Fruit fly (Drosophila melanogaster) Kc167 (cell line): Measurements from ENCODE around the gene Rbp1-like.

Experiments
- Myc ChIP-seq: fragments of >200 bp; optimal IDR thresholded peaks from 2 replicates; lab custom pipeline; 2017; ENCODE audit warnings: missing external identifiers
- Sin3A ChIP-seq: fragments of >200 bp; optimal IDR thresholded peaks from 2 replicates; lab custom pipeline; 2018; ENCODE audit warnings: missing external identifiers
- h ChIP-seq: fragments of >200 bp; optimal IDR thresholded peaks from 3 replicates; lab custom pipeline; 2018; ENCODE audit warnings: missing external identifiers
- insv ChIP-seq: fragments of >200 bp; optimal IDR thresholded peaks from 3 replicates; lab custom pipeline; 2018; ENCODE audit warnings: missing external identifiers
- psq ChIP-seq: fragments of >200 bp; optimal IDR thresholded peaks from 2 replicates; lab custom pipeline; 2017; ENCODE audit warnings: missing external identifiers
- ttk ChIP-seq: sonication (Bioruptor generic); optimal IDR thresholded peaks from 2 replicates; lab custom pipeline; 2017; ENCODE audit warnings: missing external identifiers

Gene Rbp1-like

dm6 chrX:13369438-13369837 lies 15.2 kb downstream of the Rbp1-like start:
- TF ChIP-seq insv (lab: Kevin White, UChicago), result no peak
- TF ChIP-seq ttk (lab: Kevin White, UChicago), result no peak
- no peak for TF ChIP-seq psq (lab: Kevin White, UChicago)
- TF ChIP-seq Myc, result no peak
- no peak for TF ChIP-seq h (lab: Kevin White, UChicago)
- TF ChIP-seq Sin3A (lab: Kevin White, UChicago), result no peak

- no peak for TF ChIP-seq ttk (lab: Kevin White, UChicago)
- TF ChIP-seq Sin3A (lab: Kevin White, UChicago), result no peak
- TF ChIP-seq insv (lab: Kevin White, UChicago), result no peak
- TF ChIP-seq Myc, result no peak
- no peak for TF ChIP-seq psq (lab: Kevin White, UChicago)
- no peak for TF ChIP-seq h (lab: Kevin White, UChicago)
Measured at dm6 chrX:13368149-13368548, 16.5 kb downstream of the Rbp1-like start, which contains the start of gene dmrt11E. TSS of gene dmrt11E (plus strand) at chrX:13368191.

DNA sequence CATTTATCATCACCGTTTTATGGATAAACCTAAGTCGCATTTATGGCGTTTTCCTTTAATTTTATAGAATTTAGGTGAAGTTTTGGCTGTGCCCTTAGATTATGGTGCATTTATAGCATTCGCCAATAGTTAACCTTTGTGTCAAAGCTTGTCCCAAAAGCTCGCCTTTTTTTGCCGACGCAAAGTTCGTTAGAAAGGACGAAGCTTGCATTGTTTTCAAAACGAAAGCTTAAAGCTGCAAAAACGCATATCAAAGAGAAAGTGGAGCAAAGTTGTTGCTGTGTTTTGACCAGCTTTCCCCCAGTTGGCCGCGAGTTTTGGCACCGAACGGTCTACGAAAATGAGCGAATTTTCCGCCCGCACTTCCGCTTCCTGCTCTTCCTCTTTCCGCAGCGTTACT lies 25.7 kb downstream of the Rbp1-like start, which contains the start of gene Syt12:
Syt12 (plus strand) TSS at position 301 of the 400 bp plus-strand sequence.
- TF ChIP-seq h (lab: Kevin White, UChicago) (no peak), psq (lab: Kevin White, UChicago) (no peak), Myc (no peak), Sin3A (lab: Kevin White, UChicago) (no peak), ttk (lab: Kevin White, UChicago) (no peak), insv (lab: Kevin White, UChicago) (no peak)

DNA sequence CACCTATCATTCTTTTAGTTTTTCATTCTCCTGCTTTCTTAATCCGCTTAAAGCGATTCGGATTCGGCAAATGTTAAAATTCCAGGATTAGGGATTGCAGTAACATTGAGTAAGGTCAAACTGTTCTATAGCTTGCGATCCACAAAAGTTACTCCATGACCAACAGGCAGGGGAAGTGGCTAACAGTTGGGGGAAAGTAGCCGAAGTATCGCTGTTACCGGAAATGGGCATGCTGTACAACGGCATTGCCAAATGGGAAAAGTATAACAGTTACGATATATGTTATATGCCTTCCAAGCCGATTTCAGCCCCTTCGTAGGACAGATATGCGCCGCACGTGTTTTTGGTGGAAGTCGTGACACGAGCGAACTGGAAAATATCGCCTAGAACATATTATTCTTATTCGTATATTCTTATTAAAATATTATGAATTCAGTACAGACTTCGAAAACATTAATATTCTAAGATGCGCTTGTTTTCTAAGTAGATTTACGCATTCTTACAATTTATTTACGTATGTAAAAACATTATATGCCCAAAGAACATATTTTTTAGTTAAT lies 26.4 kb downstream of the Rbp1-like start:
- TF ChIP-seq insv (lab: Kevin White, UChicago), result no peak
- TF ChIP-seq h (lab: Kevin White, UChicago), result no peak
- no peak for TF ChIP-seq ttk (lab: Kevin White, UChicago)
- no peak for TF ChIP-seq Myc
- no peak for TF ChIP-seq psq (lab: Kevin White, UChicago)
- no peak for TF ChIP-seq Sin3A (lab: Kevin White, UChicago)

- TF ChIP-seq Myc (no peak), ttk (lab: Kevin White, UChicago) (no peak)
Measured at dm6 chrX:13346998-13347397, 37.7 kb downstream of the Rbp1-like start.

DNA sequence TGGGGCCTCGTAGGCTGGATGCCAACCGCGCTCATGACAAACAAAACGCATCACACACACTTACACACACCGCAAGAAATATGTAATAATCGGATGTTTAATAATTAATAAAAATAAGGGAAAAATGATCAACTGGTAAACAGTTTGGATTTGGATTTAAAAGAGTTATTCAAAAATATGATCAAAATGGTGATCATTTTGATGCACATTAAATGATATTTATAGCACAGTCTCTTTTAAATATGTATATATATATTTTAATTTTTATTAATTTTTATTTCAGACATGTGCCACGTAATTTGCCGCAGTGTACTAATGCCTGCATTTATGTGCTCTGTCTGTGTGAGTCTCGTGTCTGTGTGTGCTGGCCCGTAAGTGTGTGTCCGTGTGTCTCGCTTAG lies 39.4 kb downstream of the Rbp1-like start:
- TF ChIP-seq psq (lab: Kevin White, UChicago), result no peak
- TF ChIP-seq ttk (lab: Kevin White, UChicago), result no peak
- no peak for TF ChIP-seq h (lab: Kevin White, UChicago)
- no peak for TF ChIP-seq Sin3A (lab: Kevin White, UChicago)
- TF ChIP-seq insv (lab: Kevin White, UChicago), result no peak
- TF ChIP-seq Myc, result no peak

DNA sequence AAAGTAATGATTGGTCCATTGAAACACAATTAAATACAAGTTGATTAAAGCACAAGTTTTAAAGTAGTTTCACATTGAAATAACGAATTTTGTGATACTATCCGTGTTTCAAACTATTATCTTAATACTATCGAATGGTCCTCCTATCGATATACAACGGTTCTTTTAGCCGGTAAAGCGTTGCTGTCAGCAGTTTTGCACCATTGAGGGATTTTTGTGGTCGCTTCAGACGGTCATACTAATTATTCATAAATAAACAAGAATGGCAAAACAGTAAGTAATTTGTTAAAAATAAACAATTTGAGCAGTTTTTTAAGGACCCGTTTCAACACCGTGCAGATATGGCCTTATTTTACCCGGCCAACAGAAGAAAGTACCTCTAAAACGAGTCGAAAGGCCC lies 46.6 kb downstream of the Rbp1-like start, which contains the start of gene CG15747:
CG15747 (plus strand) TSS at position 206 of the 400 bp plus-strand sequence.
- TF ChIP-seq ttk (lab: Kevin White, UChicago) (no peak), h (lab: Kevin White, UChicago) (no peak), psq (lab: Kevin White, UChicago) (no peak), Myc (no peak), insv (lab: Kevin White, UChicago) (no peak), Sin3A (lab: Kevin White, UChicago) (no peak)

DNA sequence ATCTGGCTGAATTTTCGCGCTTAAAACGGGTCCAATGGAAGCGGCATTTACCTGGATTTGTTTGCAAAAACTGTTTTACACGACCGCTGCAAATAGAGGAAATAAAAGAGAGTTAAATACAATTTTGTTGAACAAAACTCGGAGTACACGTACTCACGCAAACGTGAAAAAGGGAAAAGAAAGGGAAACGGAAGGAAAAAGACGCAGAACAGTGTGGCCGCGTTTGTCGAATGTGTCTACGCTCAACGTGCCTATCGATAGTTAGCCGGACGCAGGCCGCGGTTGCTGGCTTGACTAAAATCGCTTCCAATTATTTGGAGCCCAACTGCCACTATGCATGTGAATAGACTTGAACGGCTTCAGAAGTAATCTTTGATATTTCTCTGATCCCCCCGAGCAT lies 47.2 kb downstream of the Rbp1-like start, which contains the start of gene RpS15Aa:
RpS15Aa (minus strand) TSS at position 252 of the 400 bp plus-strand sequence.
- TF ChIP-seq Sin3A (lab: Kevin White, UChicago) (no peak), psq (lab: Kevin White, UChicago) (no peak), Myc (no peak), insv (lab: Kevin White, UChicago) (no peak), ttk (lab: Kevin White, UChicago) (no peak), h (lab: Kevin White, UChicago) (no peak)

DNA sequence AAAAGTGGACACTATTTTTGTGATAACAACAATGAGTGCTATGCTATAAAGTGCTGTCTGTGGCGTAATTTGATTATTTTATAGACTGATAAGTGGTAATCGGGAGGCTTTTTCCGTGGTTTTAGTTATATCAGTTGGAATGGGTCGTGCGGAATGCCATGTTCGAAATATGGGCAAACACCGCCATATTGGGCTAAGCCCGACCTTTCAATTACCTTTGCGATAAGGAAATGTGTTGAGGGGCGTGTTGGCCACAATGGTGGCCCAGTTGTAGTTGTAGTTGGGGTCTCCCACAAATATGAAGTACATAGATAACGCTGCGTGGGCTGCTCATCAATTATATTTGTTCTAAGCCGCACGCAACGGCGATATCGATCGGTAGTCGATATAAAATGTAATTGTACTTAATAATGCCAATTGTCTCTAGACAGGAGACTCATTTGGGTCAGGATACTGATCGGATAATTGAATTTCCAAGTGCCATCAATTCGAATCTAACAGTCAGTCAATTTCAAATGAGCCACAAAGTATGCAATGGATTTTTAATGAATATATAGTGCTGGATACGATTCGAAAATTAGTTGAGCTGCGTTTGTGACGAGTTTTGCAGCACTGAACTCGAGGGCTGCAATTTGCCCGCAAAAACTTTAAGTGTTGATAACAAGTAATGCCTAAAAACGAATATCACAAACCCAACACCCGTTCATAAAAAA lies 50.1 kb downstream of the Rbp1-like start:
- no peak for TF ChIP-seq h (lab: Kevin White, UChicago)
- TF ChIP-seq ttk (lab: Kevin White, UChicago), result no peak
- TF ChIP-seq insv (lab: Kevin White, UChicago), result no peak
- no peak for TF ChIP-seq Myc
- TF ChIP-seq psq (lab: Kevin White, UChicago), result no peak
- TF ChIP-seq Sin3A (lab: Kevin White, UChicago), result no peak

dm6 chrX:13332702-13333243 lies 51.9 kb downstream of the Rbp1-like start:
- TF ChIP-seq h (lab: Kevin White, UChicago) (no peak), psq (lab: Kevin White, UChicago) (no peak), insv (lab: Kevin White, UChicago) (no peak), ttk (lab: Kevin White, UChicago) (no peak), Sin3A (lab: Kevin White, UChicago) (no peak), Myc (no peak)

DNA sequence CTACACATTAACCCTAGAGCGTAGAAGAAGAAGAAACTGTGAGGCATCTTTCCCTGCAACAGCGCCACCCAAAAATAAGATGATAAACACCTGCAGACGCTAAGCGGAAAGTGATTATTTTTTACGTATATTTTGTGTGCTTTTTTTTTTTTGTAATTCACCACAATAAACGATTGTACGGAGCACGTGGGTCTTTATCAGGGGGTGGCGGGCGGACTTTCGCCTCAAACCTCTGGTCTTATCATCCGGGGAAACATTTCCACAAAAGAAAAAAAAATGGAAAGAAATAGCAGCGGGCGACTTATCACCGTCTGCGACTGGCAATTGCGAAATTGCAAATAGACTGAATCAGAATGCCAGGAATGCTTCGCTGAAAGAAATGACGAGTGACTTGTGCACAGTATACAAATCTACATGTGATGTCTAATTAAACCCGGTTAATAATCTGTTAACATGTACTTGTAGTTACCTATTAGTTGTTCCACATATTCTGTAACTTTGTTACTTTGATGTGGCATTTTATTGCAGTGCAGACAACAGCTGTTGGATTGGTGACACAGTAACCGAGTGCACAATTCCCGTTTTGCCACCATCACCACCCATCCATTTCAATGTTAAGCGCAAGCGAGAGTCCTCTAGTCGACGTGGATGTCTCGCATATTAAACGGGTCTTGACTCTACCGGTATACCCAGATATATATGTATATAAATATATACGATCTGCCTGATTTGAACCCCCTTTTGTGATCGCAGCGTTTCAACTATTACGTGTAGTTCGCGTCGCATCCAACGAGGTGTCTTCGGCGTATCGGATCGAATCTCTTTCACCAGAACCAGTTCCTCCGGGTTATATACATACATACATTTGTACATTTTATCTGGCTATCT lies 52.6 kb downstream of the Rbp1-like start:
- TF ChIP-seq psq (lab: Kevin White, UChicago) (no peak), ttk (lab: Kevin White, UChicago) (no peak), h (lab: Kevin White, UChicago) (no peak), Myc (no peak), Sin3A (lab: Kevin White, UChicago) (no peak)
